Fruit fly (Drosophila melanogaster) whole organism, embryonic: ENCODE data around the gene IntS2.

Experiments
- CG34422 ChIP-seq: fragments of 200-800 bp; sonication (Bioruptor generic); IDR thresholded peaks from 3 replicates; pipeline ENCODE4 v1.3.6; 2022; ENCODE audit warnings: missing biosample characterization, missing genetic modification characterization
- Ssrp ChIP-seq: fragments of 200-800 bp; sonication (Bioruptor generic); optimal IDR thresholded peaks from 2 replicates; lab custom pipeline; 2018; ENCODE audit warnings: missing biosample characterization, mild to moderate bottlenecking, missing genetic modification characterization, moderate library complexity
- amos ChIP-seq: fragments of 200-800 bp; sonication (Bioruptor generic); IDR thresholded peaks from 2 replicates; pipeline ENCODE4 v1.3.6; 2022; ENCODE audit warnings: missing biosample characterization, missing genetic modification characterization; ENCODE audit not compliant: partially characterized antibody
- pan ChIP-seq, 4 experiments: fragments of >200 bp in 3 of 4; fragments of 200-800 bp in 1 of 4; sonication (Bioruptor generic) in 1 of 4; optimal IDR thresholded peaks in 3 of 4; IDR thresholded peaks in 1 of 4; 2 replicates each; pipeline versions ENCODE4 v1.3.6 to Lab custom; 2017 to 2022; ENCODE audit warnings: missing biosample characterization in 2 of 4, missing genetic modification characterization in 2 of 4, mixed read lengths in 1 of 4
- phol ChIP-seq: fragments of 200-800 bp; sonication (Bioruptor generic); optimal IDR thresholded peaks from 3 replicates; lab custom pipeline; 2018; ENCODE audit warnings: missing biosample characterization, mild to moderate bottlenecking, missing genetic modification characterization, moderate library complexity
- slbo ChIP-seq: fragments of 200-800 bp; sonication (Bioruptor generic); IDR thresholded peaks from 2 replicates; pipeline ENCODE4 v1.3.6; 2022; ENCODE audit warnings: missing biosample characterization, missing genetic modification characterization

DNA sequence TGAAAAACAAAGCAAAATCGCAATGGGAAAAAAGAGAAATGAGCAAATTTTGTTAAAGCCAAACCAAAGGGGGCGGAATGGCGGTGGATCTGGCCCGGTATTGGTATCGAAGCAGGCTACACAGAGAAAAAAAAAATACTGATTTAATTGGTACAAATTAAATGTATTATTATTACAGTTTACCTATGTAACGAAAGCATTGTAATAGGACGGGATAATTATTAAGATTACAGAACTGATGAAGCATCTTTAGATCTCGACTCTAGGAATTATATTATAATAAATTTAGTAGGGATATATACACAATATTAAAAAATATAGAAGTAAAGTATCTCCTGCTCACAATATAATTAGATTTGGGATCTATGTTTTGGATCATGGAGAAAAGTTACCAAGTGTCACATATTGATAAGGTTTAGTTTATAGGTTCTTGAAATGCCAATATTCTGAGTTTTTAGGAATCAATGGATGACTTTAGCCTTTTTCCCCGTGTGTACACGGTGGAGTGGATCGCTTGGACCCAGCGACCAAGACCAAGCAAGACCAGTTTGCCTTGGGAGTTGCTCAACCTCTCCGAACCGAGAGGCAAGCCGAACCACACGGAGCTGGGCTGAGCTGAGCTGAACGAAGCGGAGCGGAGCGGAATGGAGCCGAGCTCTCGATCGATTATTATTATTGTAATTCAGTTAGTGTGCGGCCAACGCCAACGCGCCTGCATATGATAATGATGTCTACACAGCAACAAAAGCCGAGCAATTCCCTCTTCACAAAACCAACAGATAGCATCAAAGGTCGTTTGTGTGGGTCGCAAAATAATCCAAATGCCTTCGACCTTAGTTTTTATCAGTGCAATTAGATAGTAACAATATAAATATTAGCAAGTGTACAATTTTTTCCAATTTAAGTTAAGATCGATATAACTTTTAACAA, 23.3 kb upstream of the IntS2 start:
- TF ChIP-seq slbo (GFP tag; lab: Robert Waterston, UW) (no peak), Ssrp (tag; lab: Kevin White, UChicago) (no peak), pan (optimal IDR thresholded peaks at IDR 0.05; lab: Kevin White, UChicago) (no peak), pan (GFP tag; optimal IDR thresholded peaks at IDR 0.05 in 1 of 2, IDR thresholded peaks at IDR 0.05 in 1 of 2) (no peak), phol (no peak), amos (GFP tag; lab: Robert Waterston, UW) (no peak), CG34422 (GFP tag; lab: Robert Waterston, UW) (no peak)
